Worm (Caenorhabditis elegans): ENCODE measurements around the gene srg-56.

DNA sequence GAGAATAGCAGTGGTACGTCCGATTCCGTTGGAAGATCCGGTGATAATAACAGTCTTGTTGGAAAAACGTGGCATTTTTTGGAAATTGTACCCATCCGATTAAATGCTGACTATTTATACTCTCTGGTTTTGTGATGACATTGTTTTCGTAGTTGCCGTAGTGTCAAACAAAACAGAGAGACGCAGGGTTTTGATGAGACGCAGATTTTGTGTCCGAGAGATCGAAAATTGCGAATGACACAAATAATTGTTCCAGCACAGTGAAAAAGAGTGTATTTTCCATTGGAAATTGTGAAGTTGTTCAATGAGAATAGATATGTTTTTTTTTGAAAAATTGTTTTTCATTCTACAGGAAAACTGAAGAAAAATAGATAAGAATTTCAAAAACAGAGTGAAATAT, 25.0 kb upstream of the srg-56 start, which contains the start of gene R05D8.7:
- no peak for TF ChIP-seq him-1 (tag; optimal IDR thresholded peaks at IDR 0.05)
- TF ChIP-seq dao-5 (tag; optimal IDR thresholded peaks at IDR 0.05): no peak
